Worm (Caenorhabditis elegans): Measurements from ENCODE around the gene Y61A9LA.3.
"Not testable (repeated sequence)": the region's sequence is repeated elsewhere in the genome, so short reads cannot be mapped to it uniquely, and the experiment has no call there.

Y61A9LA.3 gene

ce11 chrV:4549191-4549590 is 21.7 kb upstream of the Y61A9LA.3 start, which contains the start of gene sos-1:
TSS of gene sos-1 (minus strand) at chrV:4549291.
- no peak for TF ChIP-seq ref-1 (GFP tag; conservative IDR thresholded peaks at IDR 0.05)
- no peak for TF ChIP-seq tab-1 (GFP tag; IDR thresholded peaks at IDR 0.05)
- no peak for TF ChIP-seq flt-1 (GFP tag; IDR thresholded peaks at IDR 0.05)
- no peak for TF ChIP-seq ztf-29 (GFP tag; IDR thresholded peaks at IDR 0.05)
- no peak for TF ChIP-seq klf-2 (GFP tag; conservative IDR thresholded peaks at IDR 0.05)
- no peak for TF ChIP-seq T22C8.4 (GFP tag; IDR thresholded peaks at IDR 0.05)
- TF ChIP-seq med-1 (GFP tag; optimal IDR thresholded peaks at IDR 0.05; ENCODE audit: insufficient read depth), result no peak
- no peak for TF ChIP-seq cog-1 (tag; optimal IDR thresholded peaks at IDR 0.05)
- TF ChIP-seq ztf-23 (GFP tag; IDR thresholded peaks at IDR 0.05), result no peak

- TF ChIP-seq ztf-29 (GFP tag; IDR thresholded peaks at IDR 0.05), result no peak
- no peak for TF ChIP-seq flt-1 (GFP tag; IDR thresholded peaks at IDR 0.05)
- TF ChIP-seq cog-1 (tag; optimal IDR thresholded peaks at IDR 0.05), result no peak
- no peak for TF ChIP-seq ref-1 (GFP tag; conservative IDR thresholded peaks at IDR 0.05)
- TF ChIP-seq T22C8.4 (GFP tag; IDR thresholded peaks at IDR 0.05), result no peak
- no peak for TF ChIP-seq tab-1 (GFP tag; IDR thresholded peaks at IDR 0.05)
- TF ChIP-seq ztf-23 (GFP tag; IDR thresholded peaks at IDR 0.05), result no peak
- no peak for TF ChIP-seq med-1 (GFP tag; optimal IDR thresholded peaks at IDR 0.05; ENCODE audit: insufficient read depth)
- TF ChIP-seq klf-2 (GFP tag; conservative IDR thresholded peaks at IDR 0.05), result no peak
These were observed 20.5 kb upstream of the Y61A9LA.3 start for ce11 chrV:4550459-4550858.

- 0 out of 2 replicates have a peak, but pooled peaks have one; percentile 40 for TF ChIP-seq klf-2 (GFP tag; conservative IDR thresholded peaks at IDR 0.05)
- no peak for TF ChIP-seq ztf-23 (GFP tag; IDR thresholded peaks at IDR 0.05)
- TF ChIP-seq tab-1 (GFP tag; IDR thresholded peaks at IDR 0.05), result no peak
- TF ChIP-seq med-1 (GFP tag; optimal IDR thresholded peaks at IDR 0.05; ENCODE audit: insufficient read depth), result no peak
These were observed 19.0 kb upstream of the Y61A9LA.3 start for ce11 chrV:4551911-4552310.

ce11 chrV:4552394-4553096 is 18.4 kb upstream of the Y61A9LA.3 start:
- TF ChIP-seq klf-2 (GFP tag; conservative IDR thresholded peaks at IDR 0.05) (0 out of 2 replicates have a peak, but pooled peaks have one; percentile 20), ztf-23 (GFP tag; IDR thresholded peaks at IDR 0.05) (0 out of 2 replicates have a peak, but pooled peaks have one; percentile 28)

ce11 chrV:4553572-4553971 is 17.4 kb upstream of the Y61A9LA.3 start, which contains the start of gene Y61A9LA.12:
TSS of gene Y61A9LA.12 (plus strand) at chrV:4553872.
- TF ChIP-seq ztf-29 (GFP tag; IDR thresholded peaks at IDR 0.05); klf-2 (GFP tag; conservative IDR thresholded peaks at IDR 0.05); tab-1 (GFP tag; IDR thresholded peaks at IDR 0.05): not testable (repeated sequence)

- TF ChIP-seq ztf-23 (GFP tag; IDR thresholded peaks at IDR 0.05) (no peak), flt-1 (GFP tag; IDR thresholded peaks at IDR 0.05) (no peak), ref-1 (GFP tag; conservative IDR thresholded peaks at IDR 0.05) (no peak), T22C8.4 (GFP tag; IDR thresholded peaks at IDR 0.05) (no peak), cog-1 (tag; optimal IDR thresholded peaks at IDR 0.05) (no peak), ztf-29 (GFP tag; IDR thresholded peaks at IDR 0.05) (no peak), klf-2 (GFP tag; conservative IDR thresholded peaks at IDR 0.05) (no peak), med-1 (GFP tag; optimal IDR thresholded peaks at IDR 0.05; ENCODE audit: insufficient read depth) (no peak), tab-1 (GFP tag; IDR thresholded peaks at IDR 0.05) (no peak)
These were observed 11.2 kb upstream of the Y61A9LA.3 start, which contains the start of gene Y61A9LA.7 for ce11 chrV:4559701-4560100. TSS of gene Y61A9LA.7 (minus strand) at chrV:4559801.

ce11 chrV:4560441-4560840 is 10.5 kb upstream of the Y61A9LA.3 start, which contains the start of gene Y61A9LA.4:
TSS of gene Y61A9LA.4 (plus strand) at chrV:4560741.
- not testable (repeated sequence) for TF ChIP-seq T22C8.4 (GFP tag; IDR thresholded peaks at IDR 0.05); med-1 (GFP tag; optimal IDR thresholded peaks at IDR 0.05; ENCODE audit: insufficient read depth); flt-1 (GFP tag; IDR thresholded peaks at IDR 0.05)

ce11 chrV:4562493-4562892 is 8.4 kb upstream of the Y61A9LA.3 start:
- TF ChIP-seq ztf-23 (GFP tag; IDR thresholded peaks at IDR 0.05) (no peak), med-1 (GFP tag; optimal IDR thresholded peaks at IDR 0.05; ENCODE audit: insufficient read depth) (no peak), flt-1 (GFP tag; IDR thresholded peaks at IDR 0.05) (no peak), cog-1 (tag; optimal IDR thresholded peaks at IDR 0.05) (no peak), T22C8.4 (GFP tag; IDR thresholded peaks at IDR 0.05) (no peak), tab-1 (GFP tag; IDR thresholded peaks at IDR 0.05) (no peak), klf-2 (GFP tag; conservative IDR thresholded peaks at IDR 0.05) (no peak), ref-1 (GFP tag; conservative IDR thresholded peaks at IDR 0.05) (no peak), ztf-29 (GFP tag; IDR thresholded peaks at IDR 0.05) (no peak)

- no peak for TF ChIP-seq klf-2 (GFP tag; conservative IDR thresholded peaks at IDR 0.05)
- TF ChIP-seq cog-1 (tag; optimal IDR thresholded peaks at IDR 0.05), result no peak
- TF ChIP-seq med-1 (GFP tag; optimal IDR thresholded peaks at IDR 0.05; ENCODE audit: insufficient read depth), result no peak
- no peak for TF ChIP-seq ref-1 (GFP tag; conservative IDR thresholded peaks at IDR 0.05)
- no peak for TF ChIP-seq flt-1 (GFP tag; IDR thresholded peaks at IDR 0.05)
- TF ChIP-seq ztf-29 (GFP tag; IDR thresholded peaks at IDR 0.05), result no peak
- TF ChIP-seq T22C8.4 (GFP tag; IDR thresholded peaks at IDR 0.05), result no peak
- no peak for TF ChIP-seq tab-1 (GFP tag; IDR thresholded peaks at IDR 0.05)
- no peak for TF ChIP-seq ztf-23 (GFP tag; IDR thresholded peaks at IDR 0.05)
These were observed 820 bp upstream of the Y61A9LA.3 start, which contains the start of gene sut-2 for ce11 chrV:4569999-4570627. TSS of gene sut-2 (minus strand) at chrV:4570049.

- TF ChIP-seq T22C8.4 (GFP tag; IDR thresholded peaks at IDR 0.05) (no peak), klf-2 (GFP tag; conservative IDR thresholded peaks at IDR 0.05) (no peak), tab-1 (GFP tag; IDR thresholded peaks at IDR 0.05) (no peak), ref-1 (GFP tag; conservative IDR thresholded peaks at IDR 0.05) (no peak), ztf-23 (GFP tag; IDR thresholded peaks at IDR 0.05) (no peak), flt-1 (GFP tag; IDR thresholded peaks at IDR 0.05) (no peak)
These were observed 1.1 kb downstream of the Y61A9LA.3 start for ce11 chrV:4571997-4572396.

Measured in whole organism, midembryonic.